Worm (Caenorhabditis elegans) whole organism, L4 larva: Measurements from ENCODE around the gene amx-1.

Experiments used
- T20F7.1 ChIP-seq: fragments of 200-800 bp; sonication (Bioruptor generic); optimal IDR thresholded peaks from 2 replicates; lab custom pipeline; 2018; ENCODE audit warnings: mild to moderate bottlenecking, missing genetic modification characterization, missing compliant biosample characterization
- T26A8.4 ChIP-seq: fragments of 200-800 bp; sonication (Bioruptor generic); IDR thresholded peaks from 2 replicates; pipeline ENCODE4 v1.3.6; 2022; ENCODE audit warnings: missing genetic modification characterization, missing compliant biosample characterization
- egl-27 ChIP-seq: sonication (generic microtip); optimal IDR thresholded peaks from 3 replicates; lab custom pipeline; 2017; ENCODE audit warnings: missing biosample characterization, missing genetic modification reagents, missing genetic modification characterization
- hlh-11 ChIP-seq: fragments of 200-800 bp; sonication (Bioruptor generic); optimal IDR thresholded peaks from 2 replicates; lab custom pipeline; 2018; ENCODE audit warnings: mild to moderate bottlenecking, missing genetic modification characterization, missing compliant biosample characterization
- lin-39 ChIP-seq: fragments of 150-350 bp; optimal IDR thresholded peaks from 2 replicates; lab custom pipeline; 2014; ENCODE audit warnings: missing biosample characterization, missing genetic modification reagents, missing genetic modification characterization
- madf-5 ChIP-seq, 2 experiments: fragments of 200-800 bp; sonication (Bioruptor generic); IDR thresholded peaks; 2 replicates each; pipeline ENCODE4 v1.3.6; 2022; ENCODE audit warnings: missing compliant biosample characterization in 2 of 2, missing genetic modification characterization in 2 of 2
- mdl-1 ChIP-seq, 2 experiments: fragments of 150-350 bp in 1 of 2; sonication (generic microtip) in 1 of 2; optimal IDR thresholded peaks; 2 replicates each; lab custom pipeline; 2014 to 2017; ENCODE audit warnings: missing biosample characterization in 2 of 2, missing genetic modification characterization in 2 of 2
- nhr-10 ChIP-seq: fragments of 150-350 bp; optimal IDR thresholded peaks from 2 replicates; lab custom pipeline; 2014; ENCODE audit warnings: missing biosample characterization, missing genetic modification characterization
- nhr-102 ChIP-seq: sonication (generic microtip); optimal IDR thresholded peaks from 2 replicates; lab custom pipeline; 2016; ENCODE audit warnings: mild to moderate bottlenecking, missing genetic modification characterization, moderate library complexity, missing compliant biosample characterization
- sdz-12 ChIP-seq: fragments of 200-800 bp; sonication (Bioruptor generic); optimal IDR thresholded peaks from 2 replicates; lab custom pipeline; 2018; ENCODE audit warnings: mild to moderate bottlenecking, missing genetic modification characterization, missing compliant biosample characterization
- snpc-4 ChIP-seq: fragments of 150-350 bp; optimal IDR thresholded peaks from 2 replicates; lab custom pipeline; 2014; ENCODE audit warnings: missing biosample characterization, missing genetic modification characterization

- TF ChIP-seq sdz-12 (GFP tag; lab: Kevin White, UChicago) (no peak), egl-27 (tag; lab: Kevin White, UChicago) (no peak), mdl-1 (tag; optimal IDR thresholded peaks at IDR 0.05; lab: Kevin White, UChicago) (peak in 1 of 2 experiments; percentile 69), nhr-10 (tag; lab: Kevin White, UChicago) (peak; percentile 22), snpc-4 (no peak), lin-39 (tag; lab: Kevin White, UChicago) (no peak), hlh-11 (peak; percentile 77), T26A8.4 (GFP tag; lab: Robert Waterston, UW) (no peak), T20F7.1 (GFP tag; lab: Kevin White, UChicago) (no peak), nhr-102 (tag; lab: Kevin White, UChicago) (no peak), madf-5 (GFP tag; IDR thresholded peaks at IDR 0.05; lab: Robert Waterston, UW) (no peak)
These were observed 23.0 kb upstream of the amx-1 start for ce11 chrIII:3799213-3799612.
